Fruit fly (Drosophila melanogaster) whole organism, embryonic: ENCODE data around the gene Tsp74F.

Experiments used
- CG10959 ChIP-seq: fragments of 200-800 bp; sonication (Bioruptor generic); IDR thresholded peaks from 2 replicates; pipeline ENCODE4 v1.3.6; 2022; ENCODE audit warnings: missing biosample characterization, missing genetic modification characterization
- CG12155 ChIP-seq: fragments of 200-800 bp; sonication (Bioruptor generic); optimal IDR thresholded peaks from 3 replicates; lab custom pipeline; 2016; ENCODE audit warnings: missing biosample characterization, missing genetic modification characterization
- CG12769 ChIP-seq: fragments of 200-800 bp; sonication (Bioruptor generic); optimal IDR thresholded peaks from 2 replicates; lab custom pipeline; 2019; ENCODE audit warnings: missing biosample characterization, mild to moderate bottlenecking, missing genetic modification characterization, moderate library complexity
- CG12942 ChIP-seq: fragments of 200-800 bp; sonication (Bioruptor generic); optimal IDR thresholded peaks from 3 replicates; lab custom pipeline; 2016; ENCODE audit warnings: missing biosample characterization, missing genetic modification characterization
- CG13287 ChIP-seq: fragments of 200-800 bp; sonication (Bioruptor generic); IDR thresholded peaks from 2 replicates; pipeline ENCODE4 v1.3.6; 2022; ENCODE audit warnings: missing biosample characterization, missing genetic modification characterization; ENCODE audit not compliant: partially characterized antibody
- CG13894 ChIP-seq: fragments of 200-800 bp; sonication (Bioruptor generic); optimal IDR thresholded peaks from 3 replicates; lab custom pipeline; 2018; ENCODE audit warnings: missing biosample characterization, mild to moderate bottlenecking, missing genetic modification characterization, moderate library complexity
- CG14965 ChIP-seq: fragments of 200-800 bp; sonication (Bioruptor generic); optimal IDR thresholded peaks from 2 replicates; lab custom pipeline; 2016; ENCODE audit warnings: missing biosample characterization, missing genetic modification characterization, borderline replicate concordance
- CG17612 ChIP-seq: fragments of 200-800 bp; sonication (Bioruptor generic); IDR thresholded peaks from 2 replicates; pipeline ENCODE4 v1.3.6; 2022; ENCODE audit warnings: missing biosample characterization, missing genetic modification characterization
- CG18011 ChIP-seq: fragments of 200-800 bp; sonication (Bioruptor generic); optimal IDR thresholded peaks from 2 replicates; lab custom pipeline; 2017; ENCODE audit warnings: missing biosample characterization, missing genetic modification characterization, mild to moderate bottlenecking, moderate library complexity, missing genotype
- CG2116 ChIP-seq: fragments of 200-800 bp; sonication (Bioruptor generic); optimal IDR thresholded peaks from 3 replicates; lab custom pipeline; 2018; ENCODE audit warnings: missing biosample characterization, mild to moderate bottlenecking, missing genetic modification characterization
- CG32767 ChIP-seq: fragments of 200-800 bp; sonication (Bioruptor generic); IDR thresholded peaks from 2 replicates; pipeline ENCODE4 v1.3.6; 2022; ENCODE audit warnings: missing biosample characterization, missing genetic modification characterization
- CG4617 ChIP-seq: fragments of 200-800 bp; sonication (Bioruptor generic); optimal IDR thresholded peaks from 3 replicates; lab custom pipeline; 2016; ENCODE audit warnings: missing biosample characterization, missing genetic modification characterization, borderline replicate concordance
- CG7839 ChIP-seq: fragments of 200-800 bp; sonication (Bioruptor generic); optimal IDR thresholded peaks from 3 replicates; lab custom pipeline; 2018; ENCODE audit warnings: missing biosample characterization, mild to moderate bottlenecking, missing genetic modification characterization, moderate library complexity
- CG9876 ChIP-seq: fragments of 200-800 bp; sonication (Bioruptor generic); optimal IDR thresholded peaks from 2 replicates; lab custom pipeline; 2016; ENCODE audit warnings: missing biosample characterization, missing genetic modification characterization
- CrebB ChIP-seq: fragments of 200-800 bp; sonication (Bioruptor generic); optimal IDR thresholded peaks from 3 replicates; lab custom pipeline; 2018; ENCODE audit warnings: missing biosample characterization, mild to moderate bottlenecking, missing genetic modification characterization
- Dfd ChIP-seq, 2 experiments: fragments of >200 bp; optimal IDR thresholded peaks; 2 replicates each; lab custom pipeline; 2017; ENCODE audit warnings: missing biosample characterization in 2 of 2, missing genetic modification characterization in 2 of 2
- Dref ChIP-seq: fragments of 200-800 bp; sonication (Bioruptor generic); IDR thresholded peaks from 2 replicates; pipeline ENCODE4 v1.3.6; 2022; ENCODE audit warnings: missing biosample characterization, missing genetic modification characterization
- Fer1 ChIP-seq: fragments of 200-800 bp; sonication (Bioruptor generic); optimal IDR thresholded peaks from 2 replicates; lab custom pipeline; 2017; ENCODE audit warnings: missing biosample characterization, mild to moderate bottlenecking, missing genetic modification characterization
- H2.0 ChIP-seq: fragments of 200-800 bp; sonication (Bioruptor generic); IDR thresholded peaks from 2 replicates; pipeline ENCODE4 v1.3.6; 2022; ENCODE audit warnings: missing biosample characterization, missing genetic modification characterization
- MESR4 ChIP-seq: fragments of 200-800 bp; sonication (Bioruptor generic); optimal IDR thresholded peaks from 2 replicates; lab custom pipeline; 2018; ENCODE audit warnings: missing biosample characterization, mild to moderate bottlenecking, missing genetic modification characterization, moderate library complexity
- Med ChIP-seq: fragments of 200-800 bp; sonication (Bioruptor generic); peaks from one replicate; lab custom pipeline; 2016; ENCODE audit warnings: missing biosample characterization, missing genetic modification characterization, mild to moderate bottlenecking, inconsistent platforms, moderate library complexity
- Myb ChIP-seq: fragments of 200-800 bp; sonication (Bioruptor generic); optimal IDR thresholded peaks from 2 replicates; lab custom pipeline; 2016; ENCODE audit warnings: missing biosample characterization, missing genetic modification characterization
- NC2β ChIP-seq: fragments of 200-800 bp; sonication (Bioruptor generic); optimal IDR thresholded peaks from 2 replicates; lab custom pipeline; 2016; ENCODE audit warnings: missing biosample characterization, missing genetic modification characterization
- Oli ChIP-seq: fragments of 200-800 bp; sonication (Bioruptor generic); optimal IDR thresholded peaks from 2 replicates; lab custom pipeline; 2018; ENCODE audit warnings: missing biosample characterization, mild to moderate bottlenecking, missing genetic modification characterization, moderate library complexity
- PHDP ChIP-seq: fragments of 200-800 bp; sonication (Bioruptor generic); optimal IDR thresholded peaks from 3 replicates; lab custom pipeline; 2018; ENCODE audit warnings: missing biosample characterization, mild to moderate bottlenecking, missing genetic modification characterization, moderate library complexity
- Ptx1 ChIP-seq: fragments of 200-800 bp; sonication (Bioruptor generic); IDR thresholded peaks from 2 replicates; pipeline ENCODE4 v1.3.6; 2022; ENCODE audit warnings: missing biosample characterization, missing genetic modification characterization
- Ssrp ChIP-seq: fragments of 200-800 bp; sonication (Bioruptor generic); optimal IDR thresholded peaks from 2 replicates; lab custom pipeline; 2018; ENCODE audit warnings: missing biosample characterization, mild to moderate bottlenecking, missing genetic modification characterization, moderate library complexity
- bsh ChIP-seq, 2 experiments: fragments of 200-800 bp; sonication (Bioruptor generic); optimal IDR thresholded peaks; 2 replicates each; lab custom pipeline; 2017 to 2018; ENCODE audit warnings: mild to moderate bottlenecking in 2 of 2, missing biosample characterization in 2 of 2, missing genetic modification characterization in 2 of 2, moderate library complexity in 1 of 2
- croc ChIP-seq: fragments of 200-800 bp; sonication (Bioruptor generic); conservative IDR thresholded peaks from 3 replicates; pipeline ENCODE4 v1.3.6; 2022; ENCODE audit warnings: missing biosample characterization, missing genetic modification characterization
- dpn ChIP-seq, 2 experiments: fragments of 200-800 bp; sonication (Bioruptor generic); optimal IDR thresholded peaks; 3 replicates each; lab custom pipeline; 2016; ENCODE audit warnings: missing biosample characterization in 2 of 2, missing genetic modification characterization in 2 of 2
- fu2 ChIP-seq: fragments of 200-800 bp; sonication (Bioruptor generic); optimal IDR thresholded peaks from 2 replicates; lab custom pipeline; 2016; ENCODE audit warnings: missing biosample characterization, missing genetic modification characterization
- gsb ChIP-seq: fragments of 200-800 bp; sonication (Bioruptor generic); IDR thresholded peaks from 2 replicates; pipeline ENCODE4 v1.3.6; 2022; ENCODE audit warnings: missing biosample characterization, missing genetic modification characterization
- hb ChIP-seq: fragments of 200-800 bp; sonication (Bioruptor generic); IDR thresholded peaks from 3 replicates; pipeline ENCODE4 v1.3.6; 2022; ENCODE audit warnings: missing biosample characterization, missing genetic modification characterization; ENCODE audit not compliant: partially characterized antibody
- hbn ChIP-seq: fragments of 200-800 bp; sonication (Bioruptor generic); IDR thresholded peaks from 2 replicates; pipeline ENCODE4 v1.3.6; 2022; ENCODE audit warnings: missing biosample characterization, missing genetic modification characterization; ENCODE audit not compliant: partially characterized antibody
- lmd ChIP-seq: fragments of 200-800 bp; sonication (Bioruptor generic); IDR thresholded peaks from 2 replicates; pipeline ENCODE4 v1.3.6; 2022; ENCODE audit warnings: missing biosample characterization, missing genetic modification characterization
- mam ChIP-seq: fragments of 200-800 bp; sonication (Bioruptor generic); optimal IDR thresholded peaks from 3 replicates; lab custom pipeline; 2016; ENCODE audit warnings: missing biosample characterization, missing genetic modification characterization
- pho ChIP-seq: fragments of 200-800 bp; sonication (Bioruptor generic); optimal IDR thresholded peaks from 2 replicates; lab custom pipeline; 2016; ENCODE audit warnings: missing biosample characterization, missing genetic modification characterization
- pzg ChIP-seq: fragments of 200-800 bp; sonication (Bioruptor generic); optimal IDR thresholded peaks from 3 replicates; lab custom pipeline; 2018; ENCODE audit warnings: missing biosample characterization, mild to moderate bottlenecking, missing genetic modification characterization, moderate library complexity
- ranshi ChIP-seq: fragments of 200-800 bp; sonication (Bioruptor generic); IDR thresholded peaks from 2 replicates; pipeline ENCODE4 v1.3.6; 2022; ENCODE audit warnings: missing biosample characterization, missing genetic modification characterization
- scrt ChIP-seq: fragments of 200-800 bp; sonication (Bioruptor generic); optimal IDR thresholded peaks from 2 replicates; lab custom pipeline; 2018; ENCODE audit warnings: missing biosample characterization, mild to moderate bottlenecking, missing genetic modification characterization, moderate library complexity
- sima ChIP-seq: fragments of 200-800 bp; sonication (Bioruptor generic); optimal IDR thresholded peaks from 2 replicates; lab custom pipeline; 2016; ENCODE audit warnings: missing biosample characterization, missing genetic modification characterization
- so ChIP-seq: fragments of 200-800 bp; sonication (Bioruptor generic); IDR thresholded peaks from 3 replicates; pipeline ENCODE4 v1.3.6; 2022; ENCODE audit warnings: missing biosample characterization, missing genetic modification characterization
- sr ChIP-seq: fragments of 200-800 bp; sonication (Bioruptor generic); IDR thresholded peaks from 3 replicates; pipeline ENCODE4 v1.3.6; 2022; ENCODE audit warnings: missing biosample characterization, missing genetic modification characterization
- trem ChIP-seq: fragments of 200-800 bp; optimal IDR thresholded peaks from 3 replicates; lab custom pipeline; 2019; ENCODE audit warnings: missing biosample characterization, mild to moderate bottlenecking, missing genetic modification characterization, moderate library complexity
- zen2 ChIP-seq: fragments of 200-800 bp; sonication (Bioruptor generic); IDR thresholded peaks from 3 replicates; pipeline ENCODE4 v1.3.6; 2022; ENCODE audit warnings: missing biosample characterization, missing genetic modification characterization; ENCODE audit not compliant: partially characterized antibody
- zfh2 ChIP-seq: fragments of 200-800 bp; sonication (Bioruptor generic); optimal IDR thresholded peaks from 2 replicates; lab custom pipeline; 2016; ENCODE audit warnings: missing biosample characterization, missing genetic modification characterization

Tsp74F gene

dm6 chr3L:17846169-17846981 is 49.3 kb downstream of the Tsp74F start, which contains the start of the genes MED19 and CG7430 (continued):
- TF ChIP-seq CG2116 (peak; percentile 99), Ptx1 (peak; percentile 17; the same call in 1 of the 2 replicates), pzg (GFP tag; lab: Kevin White, UChicago) (peak; percentile 91), NC2β (GFP tag; lab: Kevin White, UChicago) (no peak), scrt (no peak), CG14965 (GFP tag; lab: Kevin White, UChicago) (no peak), CG7839 (tag; lab: Kevin White, UChicago) (no peak), Dref (peak; percentile 76), CG9876 (GFP tag; lab: Kevin White, UChicago) (no peak), MESR4 (peak; percentile 100), PHDP (tag; lab: Kevin White, UChicago) (peak; percentile 23), bsh (GFP tag; optimal IDR thresholded peaks at IDR 0.05; lab: Kevin White, UChicago) (peak; percentile 24 to 60), hbn (peak; percentile 59), trem (tag; lab: Kevin White, UChicago) (peak; percentile 36)
- TF ChIP-seq, all 482 proteins: peak for 138

dm6 chr3L:17842892-17843703 is 52.6 kb downstream of the Tsp74F start, which contains the start of gene CG5567:
Gene CG5567 (minus strand): TSS chr3L:17843544.
- peak; percentile 14 for TF ChIP-seq CG12155 (GFP tag; lab: Kevin White, UChicago)
- TF ChIP-seq CG12769 (tag; lab: Kevin White, UChicago): peak; percentile 17
- peak in 1 of 2 experiments; percentile 21 for TF ChIP-seq dpn (GFP tag; optimal IDR thresholded peaks at IDR 0.05; lab: Kevin White, UChicago)
- no peak for TF ChIP-seq CG10959
- TF ChIP-seq ranshi (GFP tag; lab: Robert Waterston, UW): peak; percentile 38; the same call in 1 of the 2 replicates
- TF ChIP-seq Ssrp (tag; lab: Kevin White, UChicago): no peak
- TF ChIP-seq lmd: peak; percentile 17; the same call in 1 of the 2 replicates
- TF ChIP-seq Myb: no peak
- no peak for TF ChIP-seq CG17612 (GFP tag; lab: Robert Waterston, UW)
- peak; percentile 2 for TF ChIP-seq Oli (tag; lab: Kevin White, UChicago)
- no peak for TF ChIP-seq pho
- TF ChIP-seq gsb (GFP tag; lab: Robert Waterston, UW): no peak
- no peak for TF ChIP-seq zen2 (GFP tag; lab: Robert Waterston, UW)
- no peak for TF ChIP-seq Dfd (GFP tag; optimal IDR thresholded peaks at IDR 0.05; lab: Kevin White, UChicago)
- TF ChIP-seq CG12942 (GFP tag; lab: Kevin White, UChicago): no peak
- TF ChIP-seq mam: peak; percentile 30
- TF ChIP-seq CG13894: peak; percentile 16
- no peak for TF ChIP-seq hb (GFP tag; lab: Robert Waterston, UW)
- peak; percentile 87 for TF ChIP-seq Med
- TF ChIP-seq sr: no peak
- peak; percentile 12 for TF ChIP-seq CrebB
- TF ChIP-seq fu2 (GFP tag; lab: Kevin White, UChicago): no peak
- no peak for TF ChIP-seq CG4617
- TF ChIP-seq CG18011 (GFP tag; lab: Kevin White, UChicago): no peak
- peak; percentile 26; the same call in 1 of the 2 replicates for TF ChIP-seq CG13287
- TF ChIP-seq croc (GFP tag; lab: Robert Waterston, UW): no peak
- peak; percentile 61; the same call in 1 of the 2 replicates for TF ChIP-seq CG32767 (GFP tag; lab: Robert Waterston, UW)
- TF ChIP-seq sima (GFP tag; lab: Kevin White, UChicago): no peak
- TF ChIP-seq zfh2 (GFP tag; lab: Kevin White, UChicago): no peak
- TF ChIP-seq H2.0 (GFP tag; lab: Robert Waterston, UW): no peak
- peak; percentile 64 for TF ChIP-seq Fer1 (GFP tag; lab: Kevin White, UChicago)
- no peak for TF ChIP-seq so
